Fruit fly (Drosophila melanogaster) whole organism, embryonic: ENCODE measurements around the gene CG6688.

ENCODE experiments used
- Atf6 ChIP-seq: fragments of 200-800 bp; sonication (Bioruptor generic); IDR thresholded peaks from 2 replicates; pipeline ENCODE4 v1.3.6; 2022; ENCODE audit warnings: missing biosample characterization, missing genetic modification characterization
- B-H1 ChIP-seq: fragments of 200-800 bp; sonication (Bioruptor generic); IDR thresholded peaks from 3 replicates; pipeline ENCODE4 v1.3.6; 2022; ENCODE audit warnings: missing biosample characterization, missing genetic modification characterization
- Blimp-1 ChIP-seq: fragments of 200-800 bp; sonication (Bioruptor generic); optimal IDR thresholded peaks from 3 replicates; lab custom pipeline; 2018; ENCODE audit warnings: missing biosample characterization, missing genetic modification characterization, mild to moderate bottlenecking, moderate library complexity, missing genetic modification reagents
- CG10267 ChIP-seq: fragments of 200-800 bp; sonication (Bioruptor generic); optimal IDR thresholded peaks from 2 replicates; lab custom pipeline; 2018; ENCODE audit warnings: missing biosample characterization, mild to moderate bottlenecking, missing genetic modification characterization, moderate library complexity
- CG12659 ChIP-seq: fragments of 200-800 bp; sonication (Bioruptor generic); optimal IDR thresholded peaks from 3 replicates; lab custom pipeline; 2017; ENCODE audit warnings: mild to moderate bottlenecking, missing biosample characterization, missing genetic modification reagents, missing genetic modification characterization
- CG13296 ChIP-seq: fragments of 200-800 bp; sonication (Bioruptor generic); optimal IDR thresholded peaks from 3 replicates; lab custom pipeline; 2018; ENCODE audit warnings: missing biosample characterization, mild to moderate bottlenecking, missing genetic modification characterization
- CG13624 ChIP-seq: fragments of 200-800 bp; sonication (Bioruptor generic); optimal IDR thresholded peaks from 2 replicates; lab custom pipeline; 2016; ENCODE audit warnings: missing biosample characterization, missing genetic modification characterization
- CG14014 ChIP-seq: fragments of 200-800 bp; sonication (Bioruptor generic); IDR thresholded peaks from 2 replicates; pipeline ENCODE4 v1.3.6; 2022; ENCODE audit warnings: missing biosample characterization, missing genetic modification characterization
- CG15269 ChIP-seq: fragments of 200-800 bp; sonication (Bioruptor generic); optimal IDR thresholded peaks from 2 replicates; lab custom pipeline; 2018; ENCODE audit warnings: missing biosample characterization, mild to moderate bottlenecking, missing genetic modification characterization, moderate library complexity
- CG17568 ChIP-seq: fragments of 200-800 bp; sonication (Bioruptor generic); optimal IDR thresholded peaks from 2 replicates; lab custom pipeline; 2018; ENCODE audit warnings: missing biosample characterization, mild to moderate bottlenecking, missing genetic modification characterization, moderate library complexity
- CG3065 ChIP-seq: fragments of 200-800 bp; sonication (Bioruptor generic); optimal IDR thresholded peaks from 2 replicates; lab custom pipeline; 2016; ENCODE audit warnings: missing biosample characterization, missing genetic modification characterization
- CG32772 ChIP-seq: fragments of 200-800 bp; sonication (Bioruptor generic); IDR thresholded peaks from 2 replicates; pipeline ENCODE4 v1.3.6; 2022; ENCODE audit warnings: missing biosample characterization, missing genetic modification characterization
- CG4282 ChIP-seq: fragments of 200-800 bp; sonication (Bioruptor generic); optimal IDR thresholded peaks from 2 replicates; lab custom pipeline; 2016; ENCODE audit warnings: missing biosample characterization, missing genetic modification characterization
- CG43689 ChIP-seq: fragments of 200-800 bp; sonication (Bioruptor generic); IDR thresholded peaks from 2 replicates; pipeline ENCODE4 v1.3.6; 2022; ENCODE audit warnings: missing biosample characterization, missing genetic modification characterization
- CG6689 ChIP-seq: fragments of 200-800 bp; sonication (Bioruptor generic); IDR thresholded peaks from 2 replicates; pipeline ENCODE4 v1.3.6; 2022; ENCODE audit warnings: missing biosample characterization, missing genetic modification characterization
- CG7839 ChIP-seq: fragments of 200-800 bp; sonication (Bioruptor generic); optimal IDR thresholded peaks from 3 replicates; lab custom pipeline; 2018; ENCODE audit warnings: missing biosample characterization, mild to moderate bottlenecking, missing genetic modification characterization, moderate library complexity
- CG9609 ChIP-seq: fragments of 200-800 bp; sonication (Bioruptor generic); optimal IDR thresholded peaks from 3 replicates; lab custom pipeline; 2016; ENCODE audit warnings: missing biosample characterization, missing genetic modification characterization
- Chrac-16 ChIP-seq: fragments of 200-800 bp; sonication (Bioruptor generic); optimal IDR thresholded peaks from 3 replicates; lab custom pipeline; 2016; ENCODE audit warnings: missing biosample characterization, missing genetic modification characterization
- CrebB ChIP-seq: fragments of 200-800 bp; sonication (Bioruptor generic); optimal IDR thresholded peaks from 3 replicates; lab custom pipeline; 2018; ENCODE audit warnings: missing biosample characterization, mild to moderate bottlenecking, missing genetic modification characterization
- D19B ChIP-seq: fragments of 200-800 bp; sonication (Bioruptor generic); optimal IDR thresholded peaks from 2 replicates; lab custom pipeline; 2017; ENCODE audit warnings: missing biosample characterization, mild to moderate bottlenecking, missing genetic modification characterization
- Dek ChIP-seq: fragments of 200-800 bp; sonication (Bioruptor generic); optimal IDR thresholded peaks from 3 replicates; lab custom pipeline; 2019; ENCODE audit warnings: missing biosample characterization, mild to moderate bottlenecking, missing genetic modification characterization, moderate library complexity
- Hsf ChIP-seq: fragments of 200-800 bp; sonication (Bioruptor generic); optimal IDR thresholded peaks from 3 replicates; lab custom pipeline; 2016; ENCODE audit warnings: missing biosample characterization, missing genetic modification characterization
- Lim3 ChIP-seq: fragments of 200-800 bp; sonication (Bioruptor generic); IDR thresholded peaks from 2 replicates; pipeline ENCODE4 v1.3.6; 2022; ENCODE audit warnings: missing biosample characterization, missing genetic modification characterization
- Med ChIP-seq: fragments of 200-800 bp; sonication (Bioruptor generic); peaks from one replicate; lab custom pipeline; 2016; ENCODE audit warnings: missing biosample characterization, missing genetic modification characterization, mild to moderate bottlenecking, inconsistent platforms, moderate library complexity
- NFAT ChIP-seq: fragments of 200-800 bp; sonication (Bioruptor generic); IDR thresholded peaks from 2 replicates; pipeline ENCODE4 v1.3.6; 2022; ENCODE audit warnings: missing biosample characterization, missing genetic modification characterization
- NfI ChIP-seq: fragments of 200-800 bp; sonication (Bioruptor generic); optimal IDR thresholded peaks from 3 replicates; lab custom pipeline; 2018; ENCODE audit warnings: missing biosample characterization, mild to moderate bottlenecking, missing genetic modification characterization, moderate library complexity
- Optix ChIP-seq: fragments of 200-800 bp; sonication (Bioruptor generic); IDR thresholded peaks from 3 replicates; pipeline ENCODE4 v1.3.6; 2022; ENCODE audit warnings: missing biosample characterization, missing genetic modification characterization
- Pdp1 ChIP-seq, 2 experiments: fragments of 200-800 bp; sonication (Bioruptor generic); optimal IDR thresholded peaks; 3 replicates each; lab custom pipeline; 2016; ENCODE audit warnings: missing biosample characterization in 2 of 2, missing genetic modification characterization in 2 of 2, mild to moderate bottlenecking in 1 of 2, moderate library complexity in 1 of 2
- Ptx1 ChIP-seq: fragments of 200-800 bp; sonication (Bioruptor generic); IDR thresholded peaks from 2 replicates; pipeline ENCODE4 v1.3.6; 2022; ENCODE audit warnings: missing biosample characterization, missing genetic modification characterization
- Rfx ChIP-seq: fragments of 200-800 bp; sonication (Bioruptor generic); IDR thresholded peaks from 2 replicates; pipeline ENCODE4 v1.3.6; 2022; ENCODE audit warnings: missing biosample characterization, missing genetic modification characterization
- Ssrp ChIP-seq: fragments of 200-800 bp; sonication (Bioruptor generic); optimal IDR thresholded peaks from 2 replicates; lab custom pipeline; 2018; ENCODE audit warnings: missing biosample characterization, mild to moderate bottlenecking, missing genetic modification characterization, moderate library complexity
- abd-A ChIP-seq: fragments of 200-800 bp; sonication (Bioruptor generic); optimal IDR thresholded peaks from 3 replicates; lab custom pipeline; 2019; ENCODE audit warnings: missing biosample characterization, mild to moderate bottlenecking, missing genetic modification characterization, moderate library complexity
- ato ChIP-seq: fragments of 200-800 bp; sonication (Bioruptor generic); IDR thresholded peaks from 2 replicates; pipeline ENCODE4 v1.3.6; 2022; ENCODE audit warnings: missing biosample characterization, missing genetic modification characterization; ENCODE audit not compliant: partially characterized antibody
- br ChIP-seq: fragments of >200 bp; optimal IDR thresholded peaks from 2 replicates; lab custom pipeline; 2017
- crol ChIP-seq: fragments of 200-800 bp; sonication (Bioruptor generic); IDR thresholded peaks from 2 replicates; pipeline ENCODE4 v1.3.6; 2022; ENCODE audit warnings: missing biosample characterization, missing genetic modification characterization
- esg ChIP-seq: fragments of 200-800 bp; sonication (Bioruptor generic); conservative IDR thresholded peaks from 2 replicates; pipeline ENCODE4 v1.3.6; 2022; ENCODE audit warnings: missing biosample characterization, missing genetic modification characterization
- grau ChIP-seq: fragments of 200-800 bp; optimal IDR thresholded peaks from 3 replicates; lab custom pipeline; 2019; ENCODE audit warnings: missing biosample characterization, mild to moderate bottlenecking, missing genetic modification characterization, moderate library complexity
- grn ChIP-seq: fragments of 200-800 bp; sonication (Bioruptor generic); optimal IDR thresholded peaks from 3 replicates; lab custom pipeline; 2017; ENCODE audit warnings: missing biosample characterization, missing genetic modification characterization
- hkb ChIP-seq, 2 experiments: fragments of 200-800 bp in 1 of 2; fragments of >200 bp in 1 of 2; sonication (Bioruptor generic) in 1 of 2; IDR thresholded peaks in 1 of 2; optimal IDR thresholded peaks in 1 of 2; 2 replicates each; pipeline versions ENCODE4 v1.3.6 to Lab custom; 2017 to 2022; ENCODE audit warnings: missing biosample characterization in 1 of 2, missing genetic modification characterization in 1 of 2
- jumu ChIP-seq: fragments of 200-800 bp; sonication (Bioruptor generic); optimal IDR thresholded peaks from 3 replicates; lab custom pipeline; 2016; ENCODE audit warnings: missing biosample characterization, missing genetic modification characterization
- lmd ChIP-seq: fragments of 200-800 bp; sonication (Bioruptor generic); IDR thresholded peaks from 2 replicates; pipeline ENCODE4 v1.3.6; 2022; ENCODE audit warnings: missing biosample characterization, missing genetic modification characterization
- nom ChIP-seq: fragments of 200-800 bp; sonication (Bioruptor generic); optimal IDR thresholded peaks from 2 replicates; lab custom pipeline; 2017; ENCODE audit warnings: missing biosample characterization, missing genetic modification characterization, mild to moderate bottlenecking, moderate library complexity, missing genetic modification reagents
- pho ChIP-seq: fragments of 200-800 bp; sonication (Bioruptor generic); optimal IDR thresholded peaks from 2 replicates; lab custom pipeline; 2016; ENCODE audit warnings: missing biosample characterization, missing genetic modification characterization
- psq ChIP-seq: fragments of 200-800 bp; sonication (Bioruptor generic); optimal IDR thresholded peaks from 2 replicates; lab custom pipeline; 2017; ENCODE audit warnings: missing biosample characterization, missing genetic modification characterization
- sens ChIP-seq: fragments of 200-800 bp; sonication (Bioruptor generic); peaks from one replicate; lab custom pipeline; 2016; ENCODE audit warnings: missing biosample characterization, missing genetic modification characterization
- slp2 ChIP-seq: fragments of 200-800 bp; sonication (Bioruptor generic); optimal IDR thresholded peaks from 2 replicates; lab custom pipeline; 2016; ENCODE audit warnings: missing biosample characterization, missing genetic modification characterization
- stc ChIP-seq: fragments of 200-800 bp; sonication (Bioruptor generic); IDR thresholded peaks from 2 replicates; pipeline ENCODE4 v1.3.6; 2022; ENCODE audit warnings: missing biosample characterization, missing genetic modification characterization
- wdn ChIP-seq: fragments of 200-800 bp; sonication (Bioruptor generic); IDR thresholded peaks from 2 replicates; pipeline ENCODE4 v1.3.6; 2022; ENCODE audit warnings: missing biosample characterization, missing genetic modification characterization
- zfh2 ChIP-seq: fragments of 200-800 bp; sonication (Bioruptor generic); optimal IDR thresholded peaks from 2 replicates; lab custom pipeline; 2016; ENCODE audit warnings: missing biosample characterization, missing genetic modification characterization

CG6688 gene

DNA sequence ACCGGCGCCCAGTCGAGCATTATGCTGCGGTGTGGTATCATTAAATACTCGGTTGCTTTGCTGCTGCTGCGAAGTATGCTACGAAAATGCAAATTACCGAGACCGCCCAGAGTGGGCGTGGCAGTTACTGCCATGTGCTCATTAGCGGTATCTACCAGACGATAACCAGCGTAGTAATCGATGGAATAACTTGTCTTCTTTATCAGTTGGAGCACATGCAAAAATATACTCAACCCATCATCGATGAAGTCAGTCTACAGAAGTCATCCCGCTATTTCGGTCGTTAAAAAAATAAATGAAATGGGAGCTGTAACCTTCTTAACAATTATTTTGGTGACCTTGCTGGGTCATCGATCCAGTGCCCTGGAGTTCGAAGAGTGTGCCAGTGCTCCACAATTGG is 31.5 kb downstream of the CG6688 start, which contains the start of gene CG13837:
Gene CG13837 (plus strand): TSS at position 301 of the 400 bp plus-strand sequence.
- TF ChIP-seq br (no peak), crol (GFP tag; lab: Robert Waterston, UW) (no peak), esg (GFP tag; lab: Robert Waterston, UW) (no peak), psq (GFP tag; lab: Kevin White, UChicago) (no peak), jumu (no peak), CG3065 (GFP tag; lab: Kevin White, UChicago) (peak; percentile 75)

DNA sequence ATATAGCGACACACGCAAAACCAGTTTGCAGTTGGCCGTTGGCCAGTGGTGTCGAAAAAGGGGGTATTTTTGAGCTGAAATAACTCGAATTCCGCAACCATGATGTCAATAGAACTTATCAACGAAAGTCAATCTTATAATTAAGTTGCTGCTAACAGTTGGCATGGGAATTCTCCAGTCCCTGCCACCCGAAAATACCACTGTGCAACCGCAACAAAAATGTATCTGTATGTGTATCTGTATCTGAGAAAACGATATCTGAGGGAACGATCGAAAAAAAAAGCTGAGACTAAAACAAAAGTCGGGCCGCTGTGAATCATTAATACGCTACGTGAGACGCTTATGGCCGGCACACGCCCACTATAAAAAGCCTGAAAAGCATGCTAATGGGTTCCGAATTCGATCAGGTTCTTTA is 34.3 kb downstream of the CG6688 start:
- TF ChIP-seq CG14014 (GFP tag; lab: Robert Waterston, UW) (peak; percentile 65), Pdp1 (GFP tag; optimal IDR thresholded peaks at IDR 0.05; lab: Kevin White, UChicago) (peak in 1 of 2 experiments; percentile 43), CG9609 (GFP tag; lab: Kevin White, UChicago) (peak; percentile 42), wdn (peak; percentile 44; the same call in 1 of the 2 replicates), slp2 (peak; percentile 0), B-H1 (GFP tag; lab: Robert Waterston, UW) (no peak), lmd (GFP tag; lab: Robert Waterston, UW) (peak; percentile 82), CG4282 (GFP tag; lab: Kevin White, UChicago) (peak; percentile 38), hkb (optimal IDR thresholded peaks at IDR 0.05; lab: Kevin White, UChicago) (no peak), hkb (GFP tag; IDR thresholded peaks at IDR 0.05; lab: Robert Waterston, UW) (peak; percentile 64; the same call in 1 of the 2 replicates), Chrac-16 (no peak), CG13624 (GFP tag; lab: Kevin White, UChicago) (peak; percentile 35), NFAT (GFP tag; lab: Robert Waterston, UW) (0 out of 2 replicates have a peak, but pooled peaks have one; percentile 32), Ssrp (tag; lab: Kevin White, UChicago) (peak; percentile 5), Hsf (GFP tag; lab: Kevin White, UChicago) (peak; percentile 47), Ptx1 (GFP tag; lab: Robert Waterston, UW) (peak; percentile 60), Optix (GFP tag; lab: Robert Waterston, UW) (0 out of 3 replicates have a peak, but pooled peaks have one; percentile 29), CG15269 (peak; percentile 57), CG43689 (GFP tag; lab: Robert Waterston, UW) (no peak), ato (GFP tag; lab: Robert Waterston, UW) (no peak), zfh2 (GFP tag; lab: Kevin White, UChicago) (peak; percentile 70), CrebB (tag; lab: Kevin White, UChicago) (no peak), D19B (GFP tag; lab: Kevin White, UChicago) (peak; percentile 4), Lim3 (GFP tag; lab: Robert Waterston, UW) (no peak), CG12659 (GFP tag; lab: Kevin White, UChicago) (peak; percentile 2), CG13296 (GFP tag; lab: Kevin White, UChicago) (peak; percentile 4), Dek (tag; lab: Kevin White, UChicago) (peak; percentile 20), pho (GFP tag; lab: Kevin White, UChicago) (peak; percentile 47), abd-A (tag; lab: Kevin White, UChicago) (peak; percentile 60), sens (peak; percentile 57), nom (GFP tag; lab: Kevin White, UChicago) (peak; percentile 81), Blimp-1 (GFP tag; lab: Kevin White, UChicago) (peak; percentile 1), Med (GFP tag; lab: Kevin White, UChicago) (peak; percentile 92), grau (tag; lab: Kevin White, UChicago) (peak; percentile 54), NfI (peak; percentile 50), Atf6 (GFP tag; lab: Robert Waterston, UW) (peak; percentile 63), CG10267 (tag; lab: Kevin White, UChicago) (no peak), CG6689 (GFP tag; lab: Robert Waterston, UW) (0 out of 2 replicates have a peak, but pooled peaks have one; percentile 30), CG7839 (tag; lab: Kevin White, UChicago) (peak; percentile 45), CG17568 (GFP tag; lab: Kevin White, UChicago) (peak; percentile 18), stc (GFP tag; lab: Robert Waterston, UW) (peak; percentile 25; the same call in 1 of the 2 replicates), grn (GFP tag; lab: Kevin White, UChicago) (peak; percentile 52), Rfx (GFP tag; lab: Robert Waterston, UW) (peak; percentile 81), CG32772 (GFP tag; lab: Robert Waterston, UW) (peak; percentile 54; the same call in 1 of the 2 replicates)
